Fruit fly (Drosophila melanogaster) whole organism, embryonic: ENCODE data around the gene Hr78.

Experiments
- Asciz ChIP-seq: fragments of 200-800 bp; sonication (Bioruptor generic); optimal IDR thresholded peaks from 2 replicates; lab custom pipeline; 2017; ENCODE audit warnings: missing biosample characterization, mild to moderate bottlenecking, missing genetic modification characterization, missing genetic modification reagents
- Bdp1 ChIP-seq: fragments of 200-800 bp; sonication (Bioruptor generic); optimal IDR thresholded peaks from 3 replicates; lab custom pipeline; 2016; ENCODE audit warnings: missing biosample characterization, missing genetic modification characterization
- CG10274 ChIP-seq: fragments of 200-800 bp; sonication (Bioruptor generic); optimal IDR thresholded peaks from 3 replicates; lab custom pipeline; 2017; ENCODE audit warnings: missing biosample characterization, mild to moderate bottlenecking, missing genetic modification characterization
- CG10543 ChIP-seq: fragments of 200-800 bp; sonication (Bioruptor generic); optimal IDR thresholded peaks from 3 replicates; lab custom pipeline; 2017; ENCODE audit warnings: missing biosample characterization, mild to moderate bottlenecking, missing genetic modification characterization, moderate library complexity
- CG10979 ChIP-seq: fragments of 200-800 bp; sonication (Bioruptor generic); optimal IDR thresholded peaks from 2 replicates; lab custom pipeline; 2018; ENCODE audit warnings: missing biosample characterization, mild to moderate bottlenecking, missing genetic modification characterization, moderate library complexity
- CG11085 ChIP-seq: fragments of 200-800 bp; sonication (Bioruptor generic); IDR thresholded peaks from 2 replicates; pipeline ENCODE4 v1.3.6; 2022; ENCODE audit warnings: missing biosample characterization, missing genetic modification characterization
- CG1233 ChIP-seq: fragments of 200-800 bp; sonication (Bioruptor generic); optimal IDR thresholded peaks from 4 replicates; lab custom pipeline; 2018; ENCODE audit warnings: missing biosample characterization, mild to moderate bottlenecking, missing genetic modification characterization
- CG12769 ChIP-seq: fragments of 200-800 bp; sonication (Bioruptor generic); optimal IDR thresholded peaks from 2 replicates; lab custom pipeline; 2019; ENCODE audit warnings: missing biosample characterization, mild to moderate bottlenecking, missing genetic modification characterization, moderate library complexity
- CG15601 ChIP-seq: fragments of 200-800 bp; sonication (Bioruptor generic); optimal IDR thresholded peaks from 3 replicates; lab custom pipeline; 2019; ENCODE audit warnings: missing biosample characterization, mild to moderate bottlenecking, missing genetic modification characterization, moderate library complexity
- CG18619 ChIP-seq: fragments of 200-800 bp; sonication (Bioruptor generic); optimal IDR thresholded peaks from 3 replicates; lab custom pipeline; 2017; ENCODE audit warnings: missing biosample characterization, mild to moderate bottlenecking, missing genetic modification characterization
- CG18764 ChIP-seq: fragments of 200-800 bp; sonication (Bioruptor generic); optimal IDR thresholded peaks from 3 replicates; lab custom pipeline; 2016; ENCODE audit warnings: missing biosample characterization, missing genetic modification characterization
- CG2116 ChIP-seq: fragments of 200-800 bp; sonication (Bioruptor generic); optimal IDR thresholded peaks from 3 replicates; lab custom pipeline; 2018; ENCODE audit warnings: missing biosample characterization, mild to moderate bottlenecking, missing genetic modification characterization
- CG2199 ChIP-seq: fragments of 200-800 bp; sonication (Bioruptor generic); IDR thresholded peaks from 3 replicates; pipeline ENCODE4 v1.3.6; 2022; ENCODE audit warnings: missing biosample characterization, missing genetic modification characterization
- CG3065 ChIP-seq: fragments of 200-800 bp; sonication (Bioruptor generic); optimal IDR thresholded peaks from 2 replicates; lab custom pipeline; 2016; ENCODE audit warnings: missing biosample characterization, missing genetic modification characterization
- CG33557 ChIP-seq: fragments of 200-800 bp; sonication (Bioruptor generic); optimal IDR thresholded peaks from 2 replicates; lab custom pipeline; 2019; ENCODE audit warnings: missing biosample characterization, mild to moderate bottlenecking, missing genetic modification characterization, moderate library complexity
- CG4328 ChIP-seq: fragments of 200-800 bp; sonication (Bioruptor generic); optimal IDR thresholded peaks from 3 replicates; lab custom pipeline; 2017; ENCODE audit warnings: missing biosample characterization, missing genetic modification reagents, missing genetic modification characterization
- CG5245 ChIP-seq: fragments of 200-800 bp; sonication (Bioruptor generic); optimal IDR thresholded peaks from 3 replicates; lab custom pipeline; 2016; ENCODE audit warnings: missing biosample characterization, missing genetic modification characterization
- CG7786 ChIP-seq: fragments of 200-800 bp; sonication (Bioruptor generic); optimal IDR thresholded peaks from 2 replicates; lab custom pipeline; 2016; ENCODE audit warnings: missing biosample characterization, missing genetic modification characterization
- CG8359 ChIP-seq: fragments of 200-800 bp; sonication (Bioruptor generic); optimal IDR thresholded peaks from 2 replicates; lab custom pipeline; 2017; ENCODE audit warnings: missing biosample characterization, mild to moderate bottlenecking, missing genetic modification characterization, borderline replicate concordance
- CG8924 ChIP-seq: fragments of 200-800 bp; optimal IDR thresholded peaks from 3 replicates; lab custom pipeline; 2019; ENCODE audit warnings: missing biosample characterization, mild to moderate bottlenecking, missing genetic modification characterization, moderate library complexity
- H15 ChIP-seq: fragments of 200-800 bp; sonication (Bioruptor generic); IDR thresholded peaks from 3 replicates; pipeline ENCODE4 v1.3.6; 2022; ENCODE audit warnings: missing biosample characterization, missing genetic modification characterization
- Hmr ChIP-seq: fragments of 200-800 bp; sonication (Bioruptor generic); optimal IDR thresholded peaks from 3 replicates; lab custom pipeline; 2017; ENCODE audit warnings: mild to moderate bottlenecking, missing biosample characterization, missing genetic modification reagents, missing genetic modification characterization
- Med ChIP-seq: fragments of 200-800 bp; sonication (Bioruptor generic); peaks from one replicate; lab custom pipeline; 2016; ENCODE audit warnings: missing biosample characterization, missing genetic modification characterization, mild to moderate bottlenecking, inconsistent platforms, moderate library complexity
- NK7.1 ChIP-seq: fragments of 200-800 bp; sonication (Bioruptor generic); optimal IDR thresholded peaks from 3 replicates; lab custom pipeline; 2016; ENCODE audit warnings: missing biosample characterization, missing genetic modification characterization
- Nf-YA ChIP-seq: fragments of 200-800 bp; sonication (Bioruptor generic); IDR thresholded peaks from 2 replicates; pipeline ENCODE4 v1.3.6; 2022; ENCODE audit warnings: missing biosample characterization, missing genetic modification characterization
- Oli ChIP-seq: fragments of 200-800 bp; sonication (Bioruptor generic); optimal IDR thresholded peaks from 2 replicates; lab custom pipeline; 2018; ENCODE audit warnings: missing biosample characterization, mild to moderate bottlenecking, missing genetic modification characterization, moderate library complexity
- Ptx1 ChIP-seq: fragments of 200-800 bp; sonication (Bioruptor generic); IDR thresholded peaks from 2 replicates; pipeline ENCODE4 v1.3.6; 2022; ENCODE audit warnings: missing biosample characterization, missing genetic modification characterization
- Sry-δ ChIP-seq: fragments of 200-800 bp; sonication (Bioruptor generic); optimal IDR thresholded peaks from 2 replicates; lab custom pipeline; 2016; ENCODE audit warnings: missing biosample characterization, missing genetic modification characterization
- Taf1 ChIP-seq: fragments of 200-800 bp; sonication (Bioruptor generic); IDR thresholded peaks from 2 replicates; pipeline ENCODE4 v1.3.6; 2022; ENCODE audit warnings: missing biosample characterization, missing genetic modification characterization
- YL-1 ChIP-seq: fragments of 200-800 bp; sonication (Bioruptor generic); optimal IDR thresholded peaks from 3 replicates; lab custom pipeline; 2017; ENCODE audit warnings: missing biosample characterization, mild to moderate bottlenecking, missing genetic modification characterization
- caup ChIP-seq: fragments of 200-800 bp; sonication (Bioruptor generic); optimal IDR thresholded peaks from 3 replicates; lab custom pipeline; 2017; ENCODE audit warnings: missing biosample characterization, mild to moderate bottlenecking, missing genetic modification characterization, moderate library complexity; ENCODE audit not compliant: severe bottlenecking
- dimm ChIP-seq: fragments of 200-800 bp; sonication (Bioruptor generic); IDR thresholded peaks from 2 replicates; pipeline ENCODE4 v1.3.6; 2022; ENCODE audit warnings: missing biosample characterization, missing genetic modification characterization
- dm ChIP-seq: fragments of 200-800 bp; sonication (Bioruptor generic); optimal IDR thresholded peaks from 3 replicates; lab custom pipeline; 2016; ENCODE audit warnings: missing biosample characterization, missing genetic modification characterization
- dpn ChIP-seq, 2 experiments: fragments of 200-800 bp; sonication (Bioruptor generic); optimal IDR thresholded peaks; 3 replicates each; lab custom pipeline; 2016; ENCODE audit warnings: missing biosample characterization in 2 of 2, missing genetic modification characterization in 2 of 2
- eve ChIP-seq, 2 experiments: fragments of >200 bp; optimal IDR thresholded peaks; 2 replicates each; lab custom pipeline; 2017; ENCODE audit warnings: missing biosample characterization in 2 of 2, missing genetic modification characterization in 2 of 2
- fd102C ChIP-seq: fragments of 200-800 bp; sonication (Bioruptor generic); optimal IDR thresholded peaks from 2 replicates; lab custom pipeline; 2018; ENCODE audit warnings: missing biosample characterization, mild to moderate bottlenecking, missing genetic modification characterization, moderate library complexity
- kah ChIP-seq: fragments of 200-800 bp; sonication (Bioruptor generic); optimal IDR thresholded peaks from 2 replicates; lab custom pipeline; 2018; ENCODE audit warnings: missing biosample characterization, mild to moderate bottlenecking, missing genetic modification characterization
- mirr ChIP-seq: fragments of 200-800 bp; sonication (Bioruptor generic); optimal IDR thresholded peaks from 3 replicates; lab custom pipeline; 2018; ENCODE audit warnings: missing biosample characterization, mild to moderate bottlenecking, missing genetic modification characterization
- oc ChIP-seq: fragments of 200-800 bp; sonication (Bioruptor generic); optimal IDR thresholded peaks from 2 replicates; lab custom pipeline; 2018; ENCODE audit warnings: missing biosample characterization, mild to moderate bottlenecking, missing genetic modification characterization, moderate library complexity
- peb ChIP-seq: fragments of 200-800 bp; sonication (Bioruptor generic); IDR thresholded peaks from 2 replicates; pipeline ENCODE4 v1.3.6; 2022; ENCODE audit warnings: missing biosample characterization, missing genetic modification characterization
- sob ChIP-seq: fragments of 200-800 bp; sonication (Bioruptor generic); IDR thresholded peaks from 2 replicates; pipeline ENCODE4 v1.3.6; 2022; ENCODE audit warnings: missing biosample characterization, missing genetic modification characterization
- sqz ChIP-seq: fragments of 200-800 bp; sonication (Bioruptor generic); optimal IDR thresholded peaks from 3 replicates; lab custom pipeline; 2018; ENCODE audit warnings: missing biosample characterization, mild to moderate bottlenecking, missing genetic modification characterization
- tll ChIP-seq, 2 experiments: fragments of 200-800 bp in 1 of 2; fragments of >200 bp in 1 of 2; sonication (Bioruptor generic) in 1 of 2; optimal IDR thresholded peaks; 2 replicates each; lab custom pipeline; 2017 to 2019; ENCODE audit warnings: missing biosample characterization in 2 of 2, missing genetic modification characterization in 2 of 2, mild to moderate bottlenecking in 1 of 2, moderate library complexity in 1 of 2
- twi ChIP-seq: fragments of 200-800 bp; optimal IDR thresholded peaks from 2 replicates; lab custom pipeline; 2019; ENCODE audit warnings: missing biosample characterization, mild to moderate bottlenecking, missing genetic modification characterization, moderate library complexity
- unpg ChIP-seq: fragments of 200-800 bp; sonication (Bioruptor generic); optimal IDR thresholded peaks from 3 replicates; lab custom pipeline; 2018; ENCODE audit warnings: missing biosample characterization, mild to moderate bottlenecking, missing genetic modification characterization, moderate library complexity
- zen ChIP-seq: fragments of 200-800 bp; sonication (Bioruptor generic); optimal IDR thresholded peaks from 3 replicates; lab custom pipeline; 2018; ENCODE audit warnings: missing biosample characterization, mild to moderate bottlenecking, missing genetic modification characterization, moderate library complexity
- zen2 ChIP-seq: fragments of 200-800 bp; sonication (Bioruptor generic); IDR thresholded peaks from 3 replicates; pipeline ENCODE4 v1.3.6; 2022; ENCODE audit warnings: missing biosample characterization, missing genetic modification characterization; ENCODE audit not compliant: partially characterized antibody

Gene Hr78

DNA sequence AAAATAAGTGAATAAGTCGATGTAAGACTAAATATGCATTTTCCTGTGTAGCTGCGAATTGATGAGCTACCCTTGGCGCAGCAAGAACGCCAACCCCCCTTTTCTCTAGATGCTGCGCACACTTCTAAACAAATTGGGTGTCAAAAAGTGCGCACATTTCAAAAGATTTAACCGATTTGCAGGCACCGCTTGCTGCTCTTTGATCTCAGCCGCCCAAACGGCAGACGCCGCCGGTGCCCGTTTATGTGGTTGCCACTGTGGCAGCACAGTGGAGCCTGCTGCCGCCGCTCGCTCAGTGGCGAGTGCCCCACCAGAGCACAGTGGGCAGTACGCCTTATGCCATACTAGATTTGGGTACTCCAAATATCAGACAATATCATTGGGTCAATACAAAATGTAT lies 46.8 kb downstream of the Hr78 start (continued):
- no peak for TF ChIP-seq Bdp1
- 0 out of 3 replicates have a peak, but pooled peaks have one; percentile 9 for TF ChIP-seq zen2 (GFP tag; lab: Robert Waterston, UW)
- TF ChIP-seq oc (tag; lab: Kevin White, UChicago) = no peak

DNA sequence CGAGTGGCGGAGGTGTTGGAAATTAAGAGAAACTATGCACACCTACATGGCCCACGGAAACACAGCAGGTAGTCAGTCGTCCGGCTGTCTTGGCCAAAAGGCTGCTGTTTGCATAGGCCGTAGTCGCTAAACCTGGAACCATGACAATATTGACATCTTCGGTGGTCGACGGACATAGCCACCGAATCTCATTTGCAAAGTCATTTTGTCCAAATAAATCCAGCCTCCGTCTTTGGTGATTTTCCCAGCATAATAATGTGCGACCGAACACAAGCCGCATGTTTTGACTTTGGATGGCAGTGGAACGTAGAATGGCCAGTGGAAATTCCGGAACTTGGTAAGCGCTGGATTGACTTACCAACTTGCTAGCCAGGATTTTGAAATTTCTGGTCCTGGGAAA lies 48.0 kb downstream of the Hr78 start:
- 0 out of 3 replicates have a peak, but pooled peaks have one; percentile 20 for TF ChIP-seq CG2199 (GFP tag; lab: Robert Waterston, UW)
- TF ChIP-seq Ptx1 (GFP tag; lab: Robert Waterston, UW) = no peak
- TF ChIP-seq dm (GFP tag; lab: Kevin White, UChicago) = no peak
- TF ChIP-seq CG2116 (GFP tag; lab: Kevin White, UChicago) = no peak
- TF ChIP-seq eve (GFP tag; optimal IDR thresholded peaks at IDR 0.05; lab: Kevin White, UChicago) = no peak
- TF ChIP-seq tll (GFP tag; optimal IDR thresholded peaks at IDR 0.05; lab: Kevin White, UChicago) = peak in 1 of 2 experiments; percentile 98
- peak; percentile 14 for TF ChIP-seq zen (tag; lab: Kevin White, UChicago)
- no peak for TF ChIP-seq CG5245 (GFP tag; lab: Kevin White, UChicago)
- TF ChIP-seq fd102C (GFP tag; lab: Kevin White, UChicago) = peak; percentile 29
- peak; percentile 6 for TF ChIP-seq twi (tag; lab: Kevin White, UChicago)
- peak; percentile 19 for TF ChIP-seq Med (GFP tag; lab: Kevin White, UChicago)

DNA sequence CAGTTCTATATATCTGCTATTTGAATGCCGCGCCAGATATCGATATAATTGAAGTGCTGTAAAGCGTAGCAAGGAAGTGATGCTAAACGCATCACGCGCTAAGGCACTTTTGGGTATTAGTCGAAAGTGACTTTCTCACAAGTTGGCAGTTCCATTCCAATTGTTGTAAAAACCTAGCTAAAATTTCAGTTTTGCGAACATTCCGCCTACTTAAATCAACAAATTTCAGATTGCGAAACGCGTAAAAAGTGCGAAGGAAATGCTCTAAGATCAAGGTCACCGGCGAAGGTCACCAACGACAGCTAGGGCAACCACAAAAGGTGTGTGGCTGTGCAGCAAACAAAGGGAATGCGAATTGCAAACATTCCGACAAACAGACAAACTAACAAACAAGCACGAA lies 51.6 kb downstream of the Hr78 start, which contains the start of gene Syx7:
Gene Syx7, plus strand, starts transcription at position 131 of the 400 bp plus-strand sequence.
- TF ChIP-seq sqz (GFP tag; lab: Kevin White, UChicago) = no peak
- TF ChIP-seq CG3065 (GFP tag; lab: Kevin White, UChicago) = no peak
- peak; percentile 53 for TF ChIP-seq YL-1 (GFP tag; lab: Kevin White, UChicago)
- TF ChIP-seq CG18764 (GFP tag; lab: Kevin White, UChicago) = no peak
- no peak for TF ChIP-seq CG10274
- TF ChIP-seq CG10979 (tag; lab: Kevin White, UChicago) = no peak
- TF ChIP-seq NK7.1 (GFP tag; lab: Kevin White, UChicago) = no peak
- TF ChIP-seq sob (GFP tag; lab: Robert Waterston, UW) = peak; percentile 76
- TF ChIP-seq dpn (GFP tag; optimal IDR thresholded peaks at IDR 0.05; lab: Kevin White, UChicago) = peak; percentile 33 to 38
- TF ChIP-seq Oli (tag; lab: Kevin White, UChicago) = no peak
- TF ChIP-seq CG10543 (GFP tag; lab: Kevin White, UChicago) = no peak
- no peak for TF ChIP-seq CG8359
- no peak for TF ChIP-seq Asciz (GFP tag; lab: Kevin White, UChicago)
- no peak for TF ChIP-seq CG18619 (GFP tag; lab: Kevin White, UChicago)
- TF ChIP-seq CG4328 = no peak
- peak; percentile 21 for TF ChIP-seq CG7786
- TF ChIP-seq dimm (GFP tag; lab: Robert Waterston, UW) = no peak
- TF ChIP-seq peb (GFP tag; lab: Robert Waterston, UW) = no peak
- no peak for TF ChIP-seq Nf-YA
- TF ChIP-seq CG8924 (tag; lab: Kevin White, UChicago) = no peak
- no peak for TF ChIP-seq Taf1 (GFP tag; lab: Robert Waterston, UW)
- TF ChIP-seq CG11085 (GFP tag; lab: Robert Waterston, UW) = no peak
- TF ChIP-seq unpg (GFP tag; lab: Kevin White, UChicago) = no peak
- no peak for TF ChIP-seq caup (GFP tag; lab: Kevin White, UChicago)
- TF ChIP-seq H15 (GFP tag; lab: Robert Waterston, UW) = no peak
- TF ChIP-seq CG15601 (tag; lab: Kevin White, UChicago) = peak; percentile 24
- TF ChIP-seq Sry-δ (GFP tag; lab: Kevin White, UChicago) = peak; percentile 68
- TF ChIP-seq CG12769 (tag; lab: Kevin White, UChicago) = peak; percentile 53
- TF ChIP-seq Hmr (GFP tag; lab: Kevin White, UChicago) = no peak
- no peak for TF ChIP-seq kah (GFP tag; lab: Kevin White, UChicago)
- no peak for TF ChIP-seq CG1233
- no peak for TF ChIP-seq CG33557 (GFP tag; lab: Kevin White, UChicago)
- TF ChIP-seq mirr (GFP tag; lab: Kevin White, UChicago) = no peak
